Fruit fly (Drosophila melanogaster) whole organism, embryonic: Measurements from ENCODE around the gene CG32413.

Source experiments
- Ada2b ChIP-seq: fragments of 200-800 bp; sonication (Bioruptor generic); IDR thresholded peaks from 2 replicates; pipeline ENCODE4 v1.3.6; 2022; ENCODE audit warnings: missing biosample characterization, missing genetic modification characterization
- Antp ChIP-seq: fragments of 200-800 bp; sonication (Bioruptor generic); optimal IDR thresholded peaks from 3 replicates; lab custom pipeline; 2016; ENCODE audit warnings: missing biosample characterization, missing genetic modification characterization
- CG10147 ChIP-seq: fragments of 200-800 bp; sonication (Bioruptor generic); optimal IDR thresholded peaks from 2 replicates; lab custom pipeline; 2019; ENCODE audit warnings: missing biosample characterization, mild to moderate bottlenecking, missing genetic modification characterization, moderate library complexity
- CG12744 ChIP-seq: fragments of 200-800 bp; sonication (Bioruptor generic); optimal IDR thresholded peaks from 2 replicates; lab custom pipeline; 2016; ENCODE audit warnings: missing biosample characterization, missing genetic modification characterization
- CG14014 ChIP-seq: fragments of 200-800 bp; sonication (Bioruptor generic); IDR thresholded peaks from 2 replicates; pipeline ENCODE4 v1.3.6; 2022; ENCODE audit warnings: missing biosample characterization, missing genetic modification characterization
- CG1603 ChIP-seq: fragments of 200-800 bp; sonication (Bioruptor generic); optimal IDR thresholded peaks from 2 replicates; lab custom pipeline; 2019; ENCODE audit warnings: missing biosample characterization, mild to moderate bottlenecking, missing genetic modification characterization, moderate library complexity
- CG16779 ChIP-seq: fragments of 200-800 bp; sonication (Bioruptor generic); IDR thresholded peaks from 2 replicates; pipeline ENCODE4 v1.3.6; 2022; ENCODE audit warnings: missing biosample characterization, missing genetic modification characterization
- CG17802 ChIP-seq: fragments of 200-800 bp; sonication (Bioruptor generic); optimal IDR thresholded peaks from 2 replicates; lab custom pipeline; 2018; ENCODE audit warnings: missing biosample characterization, mild to moderate bottlenecking, missing genetic modification characterization, moderate library complexity
- CG2116 ChIP-seq: fragments of 200-800 bp; sonication (Bioruptor generic); optimal IDR thresholded peaks from 3 replicates; lab custom pipeline; 2018; ENCODE audit warnings: missing biosample characterization, mild to moderate bottlenecking, missing genetic modification characterization
- CG2199 ChIP-seq: fragments of 200-800 bp; sonication (Bioruptor generic); IDR thresholded peaks from 3 replicates; pipeline ENCODE4 v1.3.6; 2022; ENCODE audit warnings: missing biosample characterization, missing genetic modification characterization
- CG32532 ChIP-seq: fragments of 200-800 bp; sonication (Bioruptor generic); IDR thresholded peaks from 2 replicates; pipeline ENCODE4 v1.3.6; 2022; ENCODE audit warnings: missing biosample characterization, missing genetic modification characterization
- CG3726 ChIP-seq: fragments of 200-800 bp; sonication (Bioruptor generic); IDR thresholded peaks from 3 replicates; pipeline ENCODE4, ENCODE4 v1.3.6; 2022; ENCODE audit warnings: missing biosample characterization, missing genetic modification characterization
- CG3838 ChIP-seq: fragments of 200-800 bp; sonication (Bioruptor generic); optimal IDR thresholded peaks from 3 replicates; lab custom pipeline; 2016; ENCODE audit warnings: missing biosample characterization, missing genetic modification characterization
- CG6854 ChIP-seq: fragments of 200-800 bp; sonication (Bioruptor generic); optimal IDR thresholded peaks from 3 replicates; lab custom pipeline; 2017; ENCODE audit warnings: missing biosample characterization, mild to moderate bottlenecking, missing genetic modification characterization
- CG7556 ChIP-seq: fragments of 200-800 bp; sonication (Bioruptor generic); optimal IDR thresholded peaks from 2 replicates; lab custom pipeline; 2017; ENCODE audit warnings: missing biosample characterization, mild to moderate bottlenecking, missing genetic modification characterization
- CG8388 ChIP-seq: fragments of 200-800 bp; sonication (Bioruptor generic); optimal IDR thresholded peaks from 2 replicates; lab custom pipeline; 2019; ENCODE audit warnings: missing biosample characterization, mild to moderate bottlenecking, missing genetic modification characterization, moderate library complexity
- CG9437 ChIP-seq: fragments of 200-800 bp; sonication (Bioruptor generic); optimal IDR thresholded peaks from 2 replicates; lab custom pipeline; 2018; ENCODE audit warnings: missing biosample characterization, mild to moderate bottlenecking, missing genetic modification characterization
- CG9609 ChIP-seq: fragments of 200-800 bp; sonication (Bioruptor generic); optimal IDR thresholded peaks from 3 replicates; lab custom pipeline; 2016; ENCODE audit warnings: missing biosample characterization, missing genetic modification characterization
- CG9876 ChIP-seq: fragments of 200-800 bp; sonication (Bioruptor generic); optimal IDR thresholded peaks from 2 replicates; lab custom pipeline; 2016; ENCODE audit warnings: missing biosample characterization, missing genetic modification characterization
- Dip3 ChIP-seq: fragments of 200-800 bp; sonication (Bioruptor generic); optimal IDR thresholded peaks from 3 replicates; lab custom pipeline; 2016; ENCODE audit warnings: missing biosample characterization, missing genetic modification characterization
- Doc3 ChIP-seq: fragments of 200-800 bp; sonication (Bioruptor generic); IDR thresholded peaks from 3 replicates; pipeline ENCODE4 v1.3.6; 2022; ENCODE audit warnings: missing biosample characterization, missing genetic modification characterization; ENCODE audit not compliant: partially characterized antibody
- Ets97D ChIP-seq: fragments of 200-800 bp; sonication (Bioruptor generic); optimal IDR thresholded peaks from 3 replicates; lab custom pipeline; 2016; ENCODE audit warnings: missing biosample characterization, missing genetic modification characterization
- H2.0 ChIP-seq: fragments of 200-800 bp; sonication (Bioruptor generic); IDR thresholded peaks from 2 replicates; pipeline ENCODE4 v1.3.6; 2022; ENCODE audit warnings: missing biosample characterization, missing genetic modification characterization
- HLH3B ChIP-seq: fragments of 200-800 bp; sonication (Bioruptor generic); IDR thresholded peaks from 2 replicates; pipeline ENCODE4 v1.3.6; 2022; ENCODE audit warnings: missing biosample characterization, missing genetic modification characterization
- Mad ChIP-seq: fragments of 200-800 bp; sonication (Bioruptor generic); optimal IDR thresholded peaks from 2 replicates; lab custom pipeline; 2016; ENCODE audit warnings: missing biosample characterization, missing genetic modification characterization
- Mes4 ChIP-seq: fragments of 200-800 bp; sonication (Bioruptor generic); optimal IDR thresholded peaks from 2 replicates; lab custom pipeline; 2016; ENCODE audit warnings: missing biosample characterization, missing genetic modification characterization
- Nf-YC ChIP-seq: fragments of 200-800 bp; optimal IDR thresholded peaks from 3 replicates; lab custom pipeline; 2019; ENCODE audit warnings: missing biosample characterization, mild to moderate bottlenecking, missing genetic modification characterization, moderate library complexity
- PHDP ChIP-seq: fragments of 200-800 bp; sonication (Bioruptor generic); optimal IDR thresholded peaks from 3 replicates; lab custom pipeline; 2018; ENCODE audit warnings: missing biosample characterization, mild to moderate bottlenecking, missing genetic modification characterization, moderate library complexity
- Scr ChIP-seq: fragments of 200-800 bp; sonication (Bioruptor generic); IDR thresholded peaks from 2 replicates; pipeline ENCODE4 v1.3.6; 2022; ENCODE audit warnings: missing biosample characterization, missing genetic modification characterization; ENCODE audit not compliant: partially characterized antibody
- Sry-β ChIP-seq: fragments of 200-800 bp; sonication (Bioruptor generic); optimal IDR thresholded peaks from 2 replicates; lab custom pipeline; 2018; ENCODE audit warnings: missing biosample characterization, mild to moderate bottlenecking, missing genetic modification characterization, moderate library complexity
- Ssrp ChIP-seq: fragments of 200-800 bp; sonication (Bioruptor generic); optimal IDR thresholded peaks from 2 replicates; lab custom pipeline; 2018; ENCODE audit warnings: missing biosample characterization, mild to moderate bottlenecking, missing genetic modification characterization, moderate library complexity
- Tbp ChIP-seq: fragments of >200 bp; optimal IDR thresholded peaks from 2 replicates; lab custom pipeline; 2018; ENCODE audit warnings: missing biosample characterization, missing genetic modification characterization
- Xbp1 ChIP-seq: fragments of 200-800 bp; sonication (Bioruptor generic); optimal IDR thresholded peaks from 3 replicates; lab custom pipeline; 2016; ENCODE audit warnings: missing biosample characterization, mild to moderate bottlenecking, missing genetic modification characterization
- br ChIP-seq: fragments of >200 bp; optimal IDR thresholded peaks from 2 replicates; lab custom pipeline; 2017
- chinmo ChIP-seq: fragments of 200-800 bp; sonication (Bioruptor generic); IDR thresholded peaks from 4 replicates; pipeline ENCODE4 v1.3.6; 2022; ENCODE audit warnings: missing biosample characterization, missing genetic modification characterization; ENCODE audit not compliant: partially characterized antibody
- eve ChIP-seq, 2 experiments: fragments of >200 bp; optimal IDR thresholded peaks; 2 replicates each; lab custom pipeline; 2017; ENCODE audit warnings: missing biosample characterization in 2 of 2, missing genetic modification characterization in 2 of 2
- ewg ChIP-seq: fragments of 200-800 bp; sonication (Bioruptor generic); optimal IDR thresholded peaks from 3 replicates; lab custom pipeline; 2017; ENCODE audit warnings: mild to moderate bottlenecking, missing biosample characterization, missing genetic modification reagents, missing genetic modification characterization
- fu2 ChIP-seq: fragments of 200-800 bp; sonication (Bioruptor generic); optimal IDR thresholded peaks from 2 replicates; lab custom pipeline; 2016; ENCODE audit warnings: missing biosample characterization, missing genetic modification characterization
- gt ChIP-seq: fragments of 200-800 bp; sonication (Bioruptor generic); IDR thresholded peaks from 2 replicates; pipeline ENCODE4 v1.3.6; 2022; ENCODE audit warnings: missing biosample characterization, missing genetic modification characterization
- jigr1 ChIP-seq: fragments of 200-800 bp; sonication (Bioruptor generic); IDR thresholded peaks from 3 replicates; pipeline ENCODE4 v1.3.6; 2022; ENCODE audit warnings: missing biosample characterization, missing genetic modification characterization
- lmd ChIP-seq: fragments of 200-800 bp; sonication (Bioruptor generic); IDR thresholded peaks from 2 replicates; pipeline ENCODE4 v1.3.6; 2022; ENCODE audit warnings: missing biosample characterization, missing genetic modification characterization
- lov ChIP-seq, 2 experiments: fragments of 200-800 bp in 1 of 2; fragments of >200 bp in 1 of 2; sonication (Bioruptor generic) in 1 of 2; IDR thresholded peaks in 1 of 2; optimal IDR thresholded peaks in 1 of 2; 2 replicates in 1 of 2; 3 replicates in 1 of 2; pipeline versions ENCODE4 v1.3.6 to Lab custom; 2017 to 2022; ENCODE audit warnings: missing biosample characterization in 1 of 2, missing genetic modification characterization in 1 of 2
- mirr ChIP-seq: fragments of 200-800 bp; sonication (Bioruptor generic); optimal IDR thresholded peaks from 3 replicates; lab custom pipeline; 2018; ENCODE audit warnings: missing biosample characterization, mild to moderate bottlenecking, missing genetic modification characterization
- nerfin-2 ChIP-seq: fragments of 200-800 bp; sonication (Bioruptor generic); IDR thresholded peaks from 2 replicates; pipeline ENCODE4 v1.3.6; 2022; ENCODE audit warnings: missing biosample characterization, missing genetic modification characterization; ENCODE audit not compliant: partially characterized antibody
- otp ChIP-seq: fragments of 200-800 bp; sonication (Bioruptor generic); IDR thresholded peaks from 3 replicates; pipeline ENCODE4, ENCODE4 v1.3.6; 2022; ENCODE audit warnings: missing biosample characterization, missing genetic modification characterization
- p53 ChIP-seq: fragments of 200-800 bp; sonication (Bioruptor generic); optimal IDR thresholded peaks from 2 replicates; lab custom pipeline; 2016; ENCODE audit warnings: missing biosample characterization, missing genetic modification characterization
- ro ChIP-seq: fragments of 200-800 bp; sonication (Bioruptor generic); IDR thresholded peaks from 2 replicates; pipeline ENCODE4 v1.3.6; 2022; ENCODE audit warnings: missing biosample characterization, missing genetic modification characterization
- trh ChIP-seq: fragments of 200-800 bp; sonication (Bioruptor generic); optimal IDR thresholded peaks from 2 replicates; lab custom pipeline; 2016; ENCODE audit warnings: missing biosample characterization, missing genetic modification characterization
- wdn ChIP-seq: fragments of 200-800 bp; sonication (Bioruptor generic); IDR thresholded peaks from 2 replicates; pipeline ENCODE4 v1.3.6; 2022; ENCODE audit warnings: missing biosample characterization, missing genetic modification characterization
- z ChIP-seq: fragments of 200-800 bp; sonication (Bioruptor generic); IDR thresholded peaks from 3 replicates; pipeline ENCODE4 v1.3.6; 2022; ENCODE audit warnings: missing biosample characterization, missing genetic modification characterization
- zfh1 ChIP-seq: fragments of 200-800 bp; sonication (Bioruptor generic); IDR thresholded peaks from 3 replicates; pipeline ENCODE4 v1.3.6; 2022; ENCODE audit warnings: missing biosample characterization, missing genetic modification characterization

Gene CG32413

dm6 chr3L:5932363-5932914 lies 28.6 kb upstream of the CG32413 start, which contains the start of gene Rcc1 (continued):
- TF ChIP-seq CG10147 (GFP tag; lab: Kevin White, UChicago), result peak; percentile 18
- no peak for TF ChIP-seq trh (GFP tag; lab: Kevin White, UChicago)
- peak; percentile 80 for TF ChIP-seq CG1603 (tag; lab: Kevin White, UChicago)
- no peak for TF ChIP-seq Doc3 (GFP tag; lab: Robert Waterston, UW)
- TF ChIP-seq Mad (GFP tag; lab: Kevin White, UChicago), result peak; percentile 0
- TF ChIP-seq otp (GFP tag; lab: Robert Waterston, UW), result 0 out of 3 replicates have a peak, but pooled peaks have one; percentile 9
- no peak for TF ChIP-seq fu2 (GFP tag; lab: Kevin White, UChicago)
- TF ChIP-seq p53 (GFP tag; lab: Kevin White, UChicago), result no peak
- TF ChIP-seq CG32532 (GFP tag; lab: Robert Waterston, UW), result no peak
- TF ChIP-seq br, result no peak
- no peak for TF ChIP-seq CG7556 (GFP tag; lab: Kevin White, UChicago)
- TF ChIP-seq ro (GFP tag; lab: Robert Waterston, UW), result no peak
- no peak for TF ChIP-seq Ssrp
- peak; percentile 8 for TF ChIP-seq CG9609 (GFP tag; lab: Kevin White, UChicago)
- TF ChIP-seq Sry-β (GFP tag; lab: Kevin White, UChicago), result peak; percentile 99
- TF ChIP-seq CG2116 (GFP tag; lab: Kevin White, UChicago), result peak; percentile 99
- TF ChIP-seq CG3838, result no peak
- TF ChIP-seq z (GFP tag; lab: Robert Waterston, UW), result no peak
- no peak for TF ChIP-seq gt (GFP tag; lab: Robert Waterston, UW)
- no peak for TF ChIP-seq zfh1 (GFP tag; lab: Robert Waterston, UW)
- TF ChIP-seq Mes4, result no peak
- TF ChIP-seq CG9437 (GFP tag; lab: Kevin White, UChicago), result no peak
- no peak for TF ChIP-seq jigr1 (GFP tag; lab: Robert Waterston, UW)
- peak; percentile 70 for TF ChIP-seq Scr (GFP tag; lab: Robert Waterston, UW)
- peak; percentile 18 for TF ChIP-seq Xbp1 (GFP tag; lab: Kevin White, UChicago)
- no peak for TF ChIP-seq Dip3 (GFP tag; lab: Kevin White, UChicago)
- no peak for TF ChIP-seq CG8388 (GFP tag; lab: Kevin White, UChicago)
- TF ChIP-seq HLH3B (GFP tag; lab: Robert Waterston, UW), result no peak
- TF ChIP-seq ewg (GFP tag; lab: Kevin White, UChicago), result peak; percentile 88
- TF ChIP-seq lmd, result no peak
- TF ChIP-seq Ada2b (GFP tag; lab: Robert Waterston, UW), result no peak
- no peak for TF ChIP-seq PHDP (tag; lab: Kevin White, UChicago)
- 0 out of 4 replicates have a peak, but pooled peaks have one; percentile 69 for TF ChIP-seq chinmo (GFP tag; lab: Robert Waterston, UW)
- TF ChIP-seq mirr, result no peak
- peak; percentile 64 for TF ChIP-seq Tbp
- no peak for TF ChIP-seq CG12744 (GFP tag; lab: Kevin White, UChicago)
- TF ChIP-seq Ets97D (GFP tag; lab: Kevin White, UChicago), result peak; percentile 85
- no peak for TF ChIP-seq wdn
- no peak for TF ChIP-seq CG16779 (GFP tag; lab: Robert Waterston, UW)
- peak; percentile 26 for TF ChIP-seq CG9876 (GFP tag; lab: Kevin White, UChicago)
- TF ChIP-seq CG6854, result no peak
- peak; percentile 53; the same call in 1 of the 2 replicates for TF ChIP-seq nerfin-2
- no peak for TF ChIP-seq Nf-YC
- TF ChIP-seq CG14014, result no peak
- no peak for TF ChIP-seq H2.0
- no peak for TF ChIP-seq CG17802 (tag; lab: Kevin White, UChicago)
- TF ChIP-seq CG2199 (GFP tag; lab: Robert Waterston, UW), result no peak
- TF ChIP-seq eve (GFP tag; optimal IDR thresholded peaks at IDR 0.05; lab: Kevin White, UChicago), result no peak
- TF ChIP-seq Antp (GFP tag; lab: Kevin White, UChicago), result no peak
- no peak for TF ChIP-seq lov (optimal IDR thresholded peaks at IDR 0.05; lab: Kevin White, UChicago)
- TF ChIP-seq lov (GFP tag; IDR thresholded peaks at IDR 0.05; lab: Robert Waterston, UW), result no peak
- TF ChIP-seq CG3726 (GFP tag; lab: Robert Waterston, UW), result no peak
